Worm (Caenorhabditis elegans) whole organism, L4 larva: ENCODE measurements around the gene umps-1.

Experiments used
- arid-1 ChIP-seq: fragments of 200-800 bp; sonication (Bioruptor generic); conservative IDR thresholded peaks from 2 replicates; pipeline ENCODE4 v1.3.6; 2022; ENCODE audit warnings: missing genetic modification reagents, missing genetic modification characterization, missing compliant biosample characterization
- fkh-10 ChIP-seq: fragments of 150-350 bp; optimal IDR thresholded peaks from 2 replicates; lab custom pipeline; 2014; ENCODE audit warnings: missing biosample characterization, missing genetic modification reagents, missing genetic modification characterization
- lin-15B ChIP-seq: fragments of 150-350 bp; sonication (generic microtip); optimal IDR thresholded peaks from 3 replicates; lab custom pipeline; 2014; ENCODE audit warnings: missing biosample characterization, missing genetic modification characterization
- nhr-28 ChIP-seq: fragments of 150-350 bp; optimal IDR thresholded peaks from 2 replicates; lab custom pipeline; 2014; ENCODE audit warnings: missing biosample characterization, missing genetic modification characterization

ce11 chrIII:10331232-10331631 is 26.2 kb downstream of the umps-1 start:
- TF ChIP-seq lin-15B (tag; lab: Kevin White, UChicago), result no peak
- TF ChIP-seq fkh-10 (GFP tag; lab: Kevin White, UChicago), result no peak
- no peak for TF ChIP-seq arid-1
- no peak for TF ChIP-seq nhr-28 (tag; lab: Kevin White, UChicago)
